Worm (Caenorhabditis elegans) whole organism, L4/young adult: ENCODE measurements around the gene T06D8.10.

Experiments used
- W03F9.2 ChIP-seq: fragments of 150-350 bp; optimal IDR thresholded peaks from 2 replicates; lab custom pipeline; 2014; ENCODE audit warnings: missing biosample characterization, missing genetic modification characterization
- dao-5 ChIP-seq: sonication (generic microtip); optimal IDR thresholded peaks from 2 replicates; lab custom pipeline; 2016; ENCODE audit warnings: missing genotype, missing genetic modification characterization, moderate library complexity, missing compliant biosample characterization
- him-1 ChIP-seq: sonication (generic microtip); optimal IDR thresholded peaks from 2 replicates; lab custom pipeline; 2016; ENCODE audit warnings: missing genotype, missing genetic modification reagents, missing genetic modification characterization, missing compliant biosample characterization

DNA sequence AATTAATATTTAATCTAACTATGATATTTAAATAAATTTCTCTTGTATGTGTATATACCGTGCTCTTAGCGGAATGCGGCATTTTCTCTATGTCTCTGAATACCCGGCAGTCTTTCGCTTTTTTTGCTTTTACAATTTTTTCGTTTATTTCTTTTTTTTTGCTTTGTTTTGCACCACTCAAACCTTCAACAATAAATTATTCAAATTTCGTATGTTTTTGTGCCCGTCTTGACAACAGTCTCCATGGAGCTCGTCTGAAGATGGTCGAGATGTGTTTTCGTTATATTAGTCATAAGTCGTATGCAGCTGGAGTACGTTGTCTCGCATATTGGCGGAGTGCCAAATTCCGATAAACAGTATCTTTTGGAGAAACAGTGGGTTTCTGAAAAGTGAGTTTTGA lies 20.9 kb downstream of the T06D8.10 start, which contains the start of gene T06D8.2:
- TF ChIP-seq him-1 (tag; lab: Kevin White, UChicago) (no peak), W03F9.2 (tag; lab: Kevin White, UChicago) (no peak), dao-5 (tag; lab: Kevin White, UChicago) (no peak)
